Fruit fly (Drosophila melanogaster): ENCODE results near the gene r.

dm6 chrX:16703747-16704146 is 48.6 kb downstream of the r start, which contains the start of the genes CG9673 and CG4653:
- TF ChIP-seq CG7045 (GFP tag; optimal IDR thresholded peaks at IDR 0.05) (no peak), ovo (GFP tag; optimal IDR thresholded peaks at IDR 0.05) (no peak), CG1620 (GFP tag; optimal IDR thresholded peaks at IDR 0.05) (no peak), Mnt (GFP tag; optimal IDR thresholded peaks at IDR 0.05) (peak; percentile 34), bab1 (GFP tag; optimal IDR thresholded peaks at IDR 0.05) (no peak), kay (GFP tag; ENCODE audit: borderline replicate concordance) (no peak), Clk (GFP tag; optimal IDR thresholded peaks at IDR 0.05) (no peak), cic (GFP tag; optimal IDR thresholded peaks at IDR 0.05) (peak; percentile 23), Crg-1 (GFP tag; optimal IDR thresholded peaks at IDR 0.05) (no peak), CG33017 (tag; optimal IDR thresholded peaks at IDR 0.05) (no peak)
